Fruit fly (Drosophila melanogaster) whole organism, embryonic: ENCODE data around the gene CG4291.
A peak's percentile ranks its signal among the peaks of the same experiment; 100 is the strongest.

Experiments
- Abd-B ChIP-seq: fragments of 200-800 bp; sonication (Bioruptor generic); optimal IDR thresholded peaks from 2 replicates; lab custom pipeline; 2018; ENCODE audit warnings: missing biosample characterization, mild to moderate bottlenecking, missing genetic modification characterization, moderate library complexity
- Asciz ChIP-seq: fragments of 200-800 bp; sonication (Bioruptor generic); optimal IDR thresholded peaks from 2 replicates; lab custom pipeline; 2017; ENCODE audit warnings: missing biosample characterization, mild to moderate bottlenecking, missing genetic modification characterization, missing genetic modification reagents
- Atf3 ChIP-seq: fragments of 200-800 bp; sonication (Bioruptor generic); optimal IDR thresholded peaks from 3 replicates; lab custom pipeline; 2016; ENCODE audit warnings: missing biosample characterization, missing genetic modification characterization
- Bdp1 ChIP-seq: fragments of 200-800 bp; sonication (Bioruptor generic); optimal IDR thresholded peaks from 3 replicates; lab custom pipeline; 2016; ENCODE audit warnings: missing biosample characterization, missing genetic modification characterization
- CG10209 ChIP-seq: fragments of 200-800 bp; sonication (Bioruptor generic); optimal IDR thresholded peaks from 3 replicates; lab custom pipeline; 2017; ENCODE audit warnings: missing biosample characterization, mild to moderate bottlenecking, missing genetic modification characterization, missing genetic modification reagents
- CG10979 ChIP-seq: fragments of 200-800 bp; sonication (Bioruptor generic); optimal IDR thresholded peaks from 2 replicates; lab custom pipeline; 2018; ENCODE audit warnings: missing biosample characterization, mild to moderate bottlenecking, missing genetic modification characterization, moderate library complexity
- CG11456 ChIP-seq: fragments of 200-800 bp; sonication (Bioruptor generic); IDR thresholded peaks from 3 replicates; pipeline ENCODE4 v1.3.6; 2022; ENCODE audit warnings: missing biosample characterization, missing genetic modification characterization
- CG12104 ChIP-seq: fragments of 200-800 bp; sonication (Bioruptor generic); optimal IDR thresholded peaks from 3 replicates; lab custom pipeline; 2016; ENCODE audit warnings: missing biosample characterization, missing genetic modification characterization
- CG12219 ChIP-seq: fragments of 200-800 bp; sonication (Bioruptor generic); optimal IDR thresholded peaks from 3 replicates; lab custom pipeline; 2018; ENCODE audit warnings: missing biosample characterization, mild to moderate bottlenecking, missing genetic modification characterization
- CG13123 ChIP-seq: fragments of 200-800 bp; sonication (Bioruptor generic); optimal IDR thresholded peaks from 2 replicates; lab custom pipeline; 2016; ENCODE audit warnings: missing biosample characterization, missing genetic modification characterization
- CG13296 ChIP-seq: fragments of 200-800 bp; sonication (Bioruptor generic); optimal IDR thresholded peaks from 3 replicates; lab custom pipeline; 2018; ENCODE audit warnings: missing biosample characterization, mild to moderate bottlenecking, missing genetic modification characterization
- CG16813 ChIP-seq: fragments of 200-800 bp; sonication (Bioruptor generic); IDR thresholded peaks from 3 replicates; pipeline ENCODE4 v1.3.6; 2022; ENCODE audit warnings: missing biosample characterization, missing genetic modification characterization; ENCODE audit not compliant: partially characterized antibody
- CG18011 ChIP-seq: fragments of 200-800 bp; sonication (Bioruptor generic); optimal IDR thresholded peaks from 2 replicates; lab custom pipeline; 2017; ENCODE audit warnings: missing biosample characterization, missing genetic modification characterization, mild to moderate bottlenecking, moderate library complexity, missing genotype
- CG18599 ChIP-seq: fragments of 200-800 bp; sonication (Bioruptor generic); optimal IDR thresholded peaks from 3 replicates; lab custom pipeline; 2017; ENCODE audit warnings: missing biosample characterization, missing genetic modification characterization, mild to moderate bottlenecking, moderate library complexity, missing genetic modification reagents
- CG2120 ChIP-seq: fragments of 200-800 bp; sonication (Bioruptor generic); optimal IDR thresholded peaks from 3 replicates; lab custom pipeline; 2016; ENCODE audit warnings: missing biosample characterization, missing genetic modification characterization
- CG2129 ChIP-seq: fragments of 200-800 bp; sonication (Bioruptor generic); IDR thresholded peaks from 2 replicates; pipeline ENCODE4 v1.3.6; 2022; ENCODE audit warnings: missing biosample characterization, missing genetic modification characterization; ENCODE audit not compliant: partially characterized antibody
- CG2889 ChIP-seq: fragments of 200-800 bp; sonication (Bioruptor generic); IDR thresholded peaks from 3 replicates; pipeline ENCODE4 v1.3.6; 2022; ENCODE audit warnings: missing biosample characterization, missing genetic modification characterization
- CG3163 ChIP-seq: fragments of 200-800 bp; sonication (Bioruptor generic); optimal IDR thresholded peaks from 3 replicates; lab custom pipeline; 2016; ENCODE audit warnings: missing biosample characterization, missing genetic modification characterization
- CG4404 ChIP-seq: fragments of 200-800 bp; sonication (Bioruptor generic); IDR thresholded peaks from 2 replicates; pipeline ENCODE4 v1.3.6; 2022; ENCODE audit warnings: missing biosample characterization, missing genetic modification characterization
- CG5180 ChIP-seq: fragments of 200-800 bp; sonication (Bioruptor generic); optimal IDR thresholded peaks from 3 replicates; lab custom pipeline; 2017; ENCODE audit warnings: missing biosample characterization, missing genetic modification characterization, mild to moderate bottlenecking, moderate library complexity, missing genetic modification reagents
- CG7963 ChIP-seq: fragments of 200-800 bp; sonication (Bioruptor generic); IDR thresholded peaks from 3 replicates; pipeline ENCODE4 v1.3.6; 2022; ENCODE audit warnings: missing biosample characterization, missing genetic modification characterization; ENCODE audit not compliant: partially characterized antibody
- CG9727 ChIP-seq: fragments of 200-800 bp; sonication (Bioruptor generic); optimal IDR thresholded peaks from 3 replicates; lab custom pipeline; 2017; ENCODE audit warnings: missing biosample characterization, mild to moderate bottlenecking, missing genetic modification characterization
- Dek ChIP-seq: fragments of 200-800 bp; sonication (Bioruptor generic); optimal IDR thresholded peaks from 3 replicates; lab custom pipeline; 2019; ENCODE audit warnings: missing biosample characterization, mild to moderate bottlenecking, missing genetic modification characterization, moderate library complexity
- Doc3 ChIP-seq: fragments of 200-800 bp; sonication (Bioruptor generic); IDR thresholded peaks from 3 replicates; pipeline ENCODE4 v1.3.6; 2022; ENCODE audit warnings: missing biosample characterization, missing genetic modification characterization; ENCODE audit not compliant: partially characterized antibody
- Ets65A ChIP-seq: fragments of 200-800 bp; sonication (Bioruptor generic); peaks from one replicate; lab custom pipeline; 2016; ENCODE audit warnings: missing biosample characterization, missing genetic modification characterization
- Hr3 ChIP-seq: fragments of 200-800 bp; sonication (Bioruptor generic); optimal IDR thresholded peaks from 3 replicates; lab custom pipeline; 2016; ENCODE audit warnings: missing biosample characterization, missing genetic modification characterization
- Hr51 ChIP-seq, 2 experiments: fragments of 200-800 bp; sonication (Bioruptor generic); optimal IDR thresholded peaks; 2 replicates in 1 of 2; 3 replicates in 1 of 2; lab custom pipeline; 2016 to 2018; ENCODE audit warnings: missing biosample characterization in 2 of 2, missing genetic modification characterization in 2 of 2, mild to moderate bottlenecking in 1 of 2, moderate library complexity in 1 of 2
- Hr78 ChIP-seq, 2 experiments: fragments of 200-800 bp in 1 of 2; fragments of >200 bp in 1 of 2; sonication (Bioruptor generic) in 1 of 2; optimal IDR thresholded peaks; 2 replicates each; lab custom pipeline; 2017 to 2019; ENCODE audit warnings: missing biosample characterization in 2 of 2, missing genetic modification characterization in 2 of 2, mild to moderate bottlenecking in 1 of 2, moderate library complexity in 1 of 2
- Lhr ChIP-seq: fragments of 200-800 bp; sonication (Bioruptor generic); optimal IDR thresholded peaks from 3 replicates; lab custom pipeline; 2017; ENCODE audit warnings: mild to moderate bottlenecking, missing biosample characterization, missing genetic modification reagents, missing genetic modification characterization
- Mad ChIP-seq: fragments of 200-800 bp; sonication (Bioruptor generic); optimal IDR thresholded peaks from 2 replicates; lab custom pipeline; 2016; ENCODE audit warnings: missing biosample characterization, missing genetic modification characterization
- Pdp1 ChIP-seq, 2 experiments: fragments of 200-800 bp; sonication (Bioruptor generic); optimal IDR thresholded peaks; 3 replicates each; lab custom pipeline; 2016; ENCODE audit warnings: missing biosample characterization in 2 of 2, missing genetic modification characterization in 2 of 2, mild to moderate bottlenecking in 1 of 2, moderate library complexity in 1 of 2
- Stat92E ChIP-seq, 3 experiments: fragments of >200 bp in 2 of 3; fragments of 200-800 bp in 1 of 3; sonication (Bioruptor generic) in 1 of 3; optimal IDR thresholded peaks; 2 replicates each; lab custom pipeline; 2017 to 2019; ENCODE audit warnings: missing biosample characterization in 3 of 3, missing genetic modification characterization in 3 of 3, mild to moderate bottlenecking in 1 of 3, moderate library complexity in 1 of 3
- aop ChIP-seq: fragments of 200-800 bp; sonication (Bioruptor generic); IDR thresholded peaks from 2 replicates; pipeline ENCODE4 v1.3.6; 2022; ENCODE audit warnings: missing biosample characterization, missing genetic modification characterization
- cas ChIP-seq: fragments of 200-800 bp; sonication (Bioruptor generic); IDR thresholded peaks from 2 replicates; pipeline ENCODE4 v1.3.6; 2022; ENCODE audit warnings: missing biosample characterization, missing genetic modification characterization
- dmrt11E ChIP-seq: fragments of 200-800 bp; sonication (Bioruptor generic); optimal IDR thresholded peaks from 3 replicates; lab custom pipeline; 2018; ENCODE audit warnings: missing biosample characterization, mild to moderate bottlenecking, missing genetic modification characterization, moderate library complexity
- fd102C ChIP-seq: fragments of 200-800 bp; sonication (Bioruptor generic); optimal IDR thresholded peaks from 2 replicates; lab custom pipeline; 2018; ENCODE audit warnings: missing biosample characterization, mild to moderate bottlenecking, missing genetic modification characterization, moderate library complexity
- fru ChIP-seq: fragments of >200 bp; optimal IDR thresholded peaks from 2 replicates; lab custom pipeline; 2017
- insv ChIP-seq, 2 experiments: fragments of 200-800 bp; sonication (Bioruptor generic); optimal IDR thresholded peaks; 3 replicates each; lab custom pipeline; 2016 to 2018; ENCODE audit warnings: missing biosample characterization in 2 of 2, missing genetic modification characterization in 2 of 2
- jigr1 ChIP-seq: fragments of 200-800 bp; sonication (Bioruptor generic); IDR thresholded peaks from 3 replicates; pipeline ENCODE4 v1.3.6; 2022; ENCODE audit warnings: missing biosample characterization, missing genetic modification characterization
- jing ChIP-seq: fragments of 200-800 bp; sonication (Bioruptor generic); optimal IDR thresholded peaks from 2 replicates; lab custom pipeline; 2018; ENCODE audit warnings: missing biosample characterization, mild to moderate bottlenecking, missing genetic modification characterization
- lab ChIP-seq: fragments of 200-800 bp; sonication (Bioruptor generic); optimal IDR thresholded peaks from 3 replicates; lab custom pipeline; 2017; ENCODE audit warnings: missing biosample characterization, missing genetic modification characterization, mild to moderate bottlenecking, moderate library complexity, missing genetic modification reagents
- lilli ChIP-seq: fragments of 200-800 bp; sonication (Bioruptor generic); optimal IDR thresholded peaks from 3 replicates; lab custom pipeline; 2016; ENCODE audit warnings: missing biosample characterization, missing genetic modification characterization
- oc ChIP-seq: fragments of 200-800 bp; sonication (Bioruptor generic); optimal IDR thresholded peaks from 2 replicates; lab custom pipeline; 2018; ENCODE audit warnings: missing biosample characterization, mild to moderate bottlenecking, missing genetic modification characterization, moderate library complexity
- otp ChIP-seq: fragments of 200-800 bp; sonication (Bioruptor generic); IDR thresholded peaks from 3 replicates; pipeline ENCODE4, ENCODE4 v1.3.6; 2022; ENCODE audit warnings: missing biosample characterization, missing genetic modification characterization
- peb ChIP-seq: fragments of 200-800 bp; sonication (Bioruptor generic); IDR thresholded peaks from 2 replicates; pipeline ENCODE4 v1.3.6; 2022; ENCODE audit warnings: missing biosample characterization, missing genetic modification characterization
- ro ChIP-seq: fragments of 200-800 bp; sonication (Bioruptor generic); IDR thresholded peaks from 2 replicates; pipeline ENCODE4 v1.3.6; 2022; ENCODE audit warnings: missing biosample characterization, missing genetic modification characterization
- vvl ChIP-seq: fragments of 200-800 bp; sonication (Bioruptor generic); IDR thresholded peaks from 2 replicates; pipeline ENCODE4 v1.3.6; 2022; ENCODE audit warnings: missing biosample characterization, missing genetic modification characterization

The CG4291 gene

dm6 chr2L:870749-871418 is 18.4 kb upstream of the CG4291 start (continued):
- TF ChIP-seq Stat92E (GFP tag; optimal IDR thresholded peaks at IDR 0.05; lab: Kevin White, UChicago): no peak
- TF ChIP-seq dmrt11E (tag; lab: Kevin White, UChicago): peak; percentile 63
- no peak for TF ChIP-seq jing
- TF ChIP-seq aop (GFP tag; lab: Robert Waterston, UW): no peak
- TF ChIP-seq Hr78 (GFP tag; optimal IDR thresholded peaks at IDR 0.05; lab: Kevin White, UChicago): no peak
- TF ChIP-seq Pdp1 (GFP tag; optimal IDR thresholded peaks at IDR 0.05; lab: Kevin White, UChicago): peak; percentile 73 to 99
- TF ChIP-seq CG10209 (GFP tag; lab: Kevin White, UChicago): peak; percentile 70
- peak; percentile 11 for TF ChIP-seq CG13296 (GFP tag; lab: Kevin White, UChicago)
- TF ChIP-seq lilli (GFP tag; lab: Kevin White, UChicago): peak; percentile 85
- peak; percentile 48 for TF ChIP-seq CG10979
- peak; percentile 68 for TF ChIP-seq CG18011
- no peak; the same call in 2 of the 3 replicates for TF ChIP-seq CG7963
- peak; percentile 62 for TF ChIP-seq CG12219 (GFP tag; lab: Kevin White, UChicago)
- peak; percentile 50 for TF ChIP-seq oc (tag; lab: Kevin White, UChicago)
- TF ChIP-seq CG4404 (GFP tag; lab: Robert Waterston, UW): peak; percentile 46; the same call in 1 of the 2 replicates
- TF ChIP-seq jigr1 (GFP tag; lab: Robert Waterston, UW): no peak
- no peak for TF ChIP-seq CG2889 (GFP tag; lab: Robert Waterston, UW)
- no peak for TF ChIP-seq Doc3 (GFP tag; lab: Robert Waterston, UW)
- TF ChIP-seq CG11456: peak; percentile 69; the same call in 1 of the 3 replicates
- 0 out of 2 replicates have a peak, but pooled peaks have one; percentile 15 for TF ChIP-seq ro (GFP tag; lab: Robert Waterston, UW)
- peak; percentile 67 for TF ChIP-seq Hr3 (GFP tag; lab: Kevin White, UChicago)
- TF ChIP-seq Ets65A (GFP tag; lab: Kevin White, UChicago): peak; percentile 94
- TF ChIP-seq Mad (GFP tag; lab: Kevin White, UChicago): peak; percentile 60
- TF ChIP-seq CG18599: peak; percentile 74
- TF ChIP-seq insv (GFP tag; optimal IDR thresholded peaks at IDR 0.05; lab: Kevin White, UChicago): no peak
- peak; percentile 50 for TF ChIP-seq CG3163 (GFP tag; lab: Kevin White, UChicago)
- TF ChIP-seq CG9727 (GFP tag; lab: Kevin White, UChicago): peak; percentile 60
- peak; percentile 29 for TF ChIP-seq CG12104 (GFP tag; lab: Kevin White, UChicago)
- TF ChIP-seq otp: 0 out of 3 replicates have a peak, but pooled peaks have one; percentile 56
- TF ChIP-seq CG5180: no peak
- 0 out of 2 replicates have a peak, but pooled peaks have one; percentile 10 for TF ChIP-seq peb (GFP tag; lab: Robert Waterston, UW)
- TF ChIP-seq Bdp1 (GFP tag; lab: Kevin White, UChicago): peak; percentile 62
- TF ChIP-seq CG2120 (GFP tag; lab: Kevin White, UChicago): peak; percentile 82
- peak; percentile 57 for TF ChIP-seq Atf3 (GFP tag; lab: Kevin White, UChicago)
- peak; percentile 71 for TF ChIP-seq lab (GFP tag; lab: Kevin White, UChicago)
- no peak for TF ChIP-seq fru (lab: Kevin White, UChicago)
- TF ChIP-seq vvl: peak; percentile 80
- TF ChIP-seq fd102C (GFP tag; lab: Kevin White, UChicago): no peak
- TF ChIP-seq Abd-B (GFP tag; lab: Kevin White, UChicago): peak; percentile 51
- no peak for TF ChIP-seq CG2129
- peak; percentile 43 for TF ChIP-seq Dek
- peak; percentile 67 to 71 for TF ChIP-seq Hr51 (GFP tag; optimal IDR thresholded peaks at IDR 0.05; lab: Kevin White, UChicago)
- TF ChIP-seq Lhr (GFP tag; lab: Kevin White, UChicago): peak; percentile 41
- TF ChIP-seq CG16813 (GFP tag; lab: Robert Waterston, UW): peak; percentile 37; the same call in 1 of the 3 replicates
- TF ChIP-seq cas (GFP tag; lab: Robert Waterston, UW): 0 out of 2 replicates have a peak, but pooled peaks have one; percentile 29
- no peak for TF ChIP-seq Asciz (GFP tag; lab: Kevin White, UChicago)
- TF ChIP-seq CG13123 (GFP tag; lab: Kevin White, UChicago): peak; percentile 50
